Worm (Caenorhabditis elegans) whole organism, midembryonic: ENCODE data around the gene phlp-2.

Source experiments
- T22C8.4 ChIP-seq: fragments of 200-800 bp; sonication (Bioruptor generic); IDR thresholded peaks from 2 replicates; pipeline ENCODE4 v1.3.6; 2022; ENCODE audit warnings: missing genetic modification characterization, missing compliant biosample characterization
- cog-1 ChIP-seq: sonication (generic microtip); optimal IDR thresholded peaks from 2 replicates; lab custom pipeline; 2016; ENCODE audit warnings: missing genetic modification characterization, missing compliant biosample characterization
- flt-1 ChIP-seq: fragments of 200-800 bp; sonication (Bioruptor generic); IDR thresholded peaks from 2 replicates; pipeline ENCODE4 v1.3.6; 2022; ENCODE audit warnings: missing genetic modification characterization, missing compliant biosample characterization
- klf-2 ChIP-seq: fragments of 200-800 bp; sonication (Bioruptor generic); conservative IDR thresholded peaks from 2 replicates; pipeline ENCODE4 v1.3.6; 2022; ENCODE audit warnings: missing genetic modification reagents, missing genetic modification characterization, missing compliant biosample characterization
- med-1 ChIP-seq: sonication (generic microtip); optimal IDR thresholded peaks from 2 replicates; lab custom pipeline; 2017; ENCODE audit warnings: missing genetic modification characterization, mild to moderate bottlenecking, missing compliant biosample characterization, antibody characterized with exemption, missing genetic modification reagents; ENCODE audit not compliant: insufficient read depth
- ref-1 ChIP-seq: fragments of 200-800 bp; sonication (Bioruptor generic); conservative IDR thresholded peaks from 2 replicates; pipeline ENCODE4 v1.3.6; 2022; ENCODE audit warnings: missing genetic modification reagents, missing genetic modification characterization, missing compliant biosample characterization
- tab-1 ChIP-seq: fragments of 200-800 bp; sonication (Bioruptor generic); IDR thresholded peaks from 2 replicates; pipeline ENCODE4 v1.3.6; 2022; ENCODE audit warnings: missing genetic modification characterization, missing compliant biosample characterization
- ztf-23 ChIP-seq: fragments of 200-800 bp; sonication (Bioruptor generic); IDR thresholded peaks from 2 replicates; pipeline ENCODE4 v1.3.6; 2022; ENCODE audit warnings: missing genetic modification reagents, missing genetic modification characterization, missing compliant biosample characterization
- ztf-29 ChIP-seq: fragments of 200-800 bp; sonication (Bioruptor generic); IDR thresholded peaks from 2 replicates; pipeline ENCODE4 v1.3.6; 2022; ENCODE audit warnings: missing genetic modification reagents, missing genetic modification characterization, missing compliant biosample characterization

The phlp-2 gene

ce11 chrIII:4209188-4209587, at the start of gene phlp-2:
TSS of gene phlp-2 (plus strand) at chrIII:4209488.
- TF ChIP-seq ztf-29 (GFP tag; lab: Robert Waterston, UW), result no peak
- TF ChIP-seq klf-2 (GFP tag; lab: Robert Waterston, UW), result no peak

- TF ChIP-seq ref-1 (GFP tag; lab: Robert Waterston, UW) (no peak), tab-1 (no peak), med-1 (no peak), cog-1 (no peak), ztf-23 (GFP tag; lab: Robert Waterston, UW) (no peak), T22C8.4 (GFP tag; lab: Robert Waterston, UW) (no peak), flt-1 (GFP tag; lab: Robert Waterston, UW) (no peak), ztf-29 (GFP tag; lab: Robert Waterston, UW) (no peak), klf-2 (GFP tag; lab: Robert Waterston, UW) (no peak)
These were observed 48.4 kb upstream of the phlp-2 start, which contains the start of gene C01G12.16 for ce11 chrIII:4160937-4161336. TSS of gene C01G12.16 (plus strand) at chrIII:4161237.

ce11 chrIII:4164071-4164470, 45.2 kb upstream of the phlp-2 start, which contains the start of gene C16C10.8:
TSS of gene C16C10.8 (minus strand) at chrIII:4164171.
- TF ChIP-seq flt-1 (GFP tag; lab: Robert Waterston, UW) (no peak), T22C8.4 (GFP tag; lab: Robert Waterston, UW) (no peak), med-1 (no peak), ref-1 (GFP tag; lab: Robert Waterston, UW) (no peak), klf-2 (GFP tag; lab: Robert Waterston, UW) (no peak), cog-1 (no peak), ztf-23 (GFP tag; lab: Robert Waterston, UW) (no peak), tab-1 (no peak), ztf-29 (GFP tag; lab: Robert Waterston, UW) (no peak)

- TF ChIP-seq klf-2 (GFP tag; lab: Robert Waterston, UW) (no peak), tab-1 (no peak), ref-1 (GFP tag; lab: Robert Waterston, UW) (no peak), flt-1 (GFP tag; lab: Robert Waterston, UW) (no peak)
These were observed 42.5 kb upstream of the phlp-2 start, which contains the start of gene rnf-5 for ce11 chrIII:4166745-4167144. TSS of gene rnf-5 (minus strand) at chrIII:4166845.

ce11 chrIII:4168665-4169064, 40.6 kb upstream of the phlp-2 start, which contains the start of gene ccdc-55:
TSS of gene ccdc-55 (minus strand) at chrIII:4168765.
- no peak for TF ChIP-seq ztf-29 (GFP tag; lab: Robert Waterston, UW)
- no peak for TF ChIP-seq T22C8.4 (GFP tag; lab: Robert Waterston, UW)
- no peak for TF ChIP-seq med-1
- TF ChIP-seq tab-1, result no peak
- TF ChIP-seq ref-1 (GFP tag; lab: Robert Waterston, UW), result no peak
- TF ChIP-seq flt-1 (GFP tag; lab: Robert Waterston, UW), result no peak
- TF ChIP-seq ztf-23 (GFP tag; lab: Robert Waterston, UW), result no peak

- peak; percentile 98 for TF ChIP-seq med-1
- TF ChIP-seq T22C8.4 (GFP tag; lab: Robert Waterston, UW), result peak; percentile 65
- TF ChIP-seq klf-2 (GFP tag; lab: Robert Waterston, UW), result peak; percentile 93
- peak; percentile 95 for TF ChIP-seq flt-1 (GFP tag; lab: Robert Waterston, UW)
- TF ChIP-seq ztf-29 (GFP tag; lab: Robert Waterston, UW), result peak; percentile 86
- peak; percentile 63 for TF ChIP-seq cog-1
- TF ChIP-seq ref-1 (GFP tag; lab: Robert Waterston, UW), result peak; percentile 69
- TF ChIP-seq tab-1, result peak; percentile 91
- TF ChIP-seq ztf-23 (GFP tag; lab: Robert Waterston, UW), result peak; percentile 91
These were observed 38.3 kb upstream of the phlp-2 start, which contains the start of the genes rnf-121 and C16C10.4 for ce11 chrIII:4170903-4171377. TSS of gene rnf-121 (minus strand) at chrIII:4170953. TSS of gene C16C10.4 (plus strand) at chrIII:4171336.

ce11 chrIII:4172210-4172609, 37.1 kb upstream of the phlp-2 start:
- TF ChIP-seq T22C8.4 (GFP tag; lab: Robert Waterston, UW), result no peak

ce11 chrIII:4175489-4175888, 33.8 kb upstream of the phlp-2 start:
- TF ChIP-seq klf-2 (GFP tag; lab: Robert Waterston, UW), result no peak
- TF ChIP-seq flt-1 (GFP tag; lab: Robert Waterston, UW), result no peak
- TF ChIP-seq cog-1, result no peak
- no peak for TF ChIP-seq ztf-23 (GFP tag; lab: Robert Waterston, UW)
- TF ChIP-seq ref-1 (GFP tag; lab: Robert Waterston, UW), result no peak
- no peak for TF ChIP-seq tab-1
- no peak for TF ChIP-seq med-1
- TF ChIP-seq ztf-29 (GFP tag; lab: Robert Waterston, UW), result no peak
- no peak for TF ChIP-seq T22C8.4 (GFP tag; lab: Robert Waterston, UW)

- TF ChIP-seq ztf-29 (GFP tag; lab: Robert Waterston, UW), result no peak
- no peak for TF ChIP-seq med-1
- TF ChIP-seq tab-1, result no peak
- no peak for TF ChIP-seq klf-2 (GFP tag; lab: Robert Waterston, UW)
- TF ChIP-seq flt-1 (GFP tag; lab: Robert Waterston, UW), result no peak
- TF ChIP-seq T22C8.4 (GFP tag; lab: Robert Waterston, UW), result no peak
- no peak for TF ChIP-seq ztf-23 (GFP tag; lab: Robert Waterston, UW)
- no peak for TF ChIP-seq ref-1 (GFP tag; lab: Robert Waterston, UW)
- no peak for TF ChIP-seq cog-1
These were observed 33.1 kb upstream of the phlp-2 start, which contains the start of the genes hrde-1 and C16C10.13 for ce11 chrIII:4176109-4176596. TSS of gene hrde-1 (minus strand) at chrIII:4176159. TSS of gene C16C10.13 (plus strand) at chrIII:4176440.

ce11 chrIII:4178564-4178963, 30.7 kb upstream of the phlp-2 start, which contains the start of gene C16C10.2:
TSS of gene C16C10.2 (minus strand) at chrIII:4178664.
- no peak for TF ChIP-seq T22C8.4 (GFP tag; lab: Robert Waterston, UW)
- no peak for TF ChIP-seq flt-1 (GFP tag; lab: Robert Waterston, UW)
- TF ChIP-seq klf-2 (GFP tag; lab: Robert Waterston, UW), result no peak
- no peak for TF ChIP-seq tab-1
